Worm (Caenorhabditis elegans) whole organism, L4/young adult: Measurements from ENCODE around the gene ZC477.4.
A peak's percentile ranks its signal among the peaks of the same experiment; 100 is the strongest.

Experiments used
- W03F9.2 ChIP-seq: fragments of 150-350 bp; optimal IDR thresholded peaks from 2 replicates; lab custom pipeline; 2014; ENCODE audit warnings: missing biosample characterization, missing genetic modification characterization
- dao-5 ChIP-seq: sonication (generic microtip); optimal IDR thresholded peaks from 2 replicates; lab custom pipeline; 2016; ENCODE audit warnings: missing genotype, missing genetic modification characterization, moderate library complexity, missing compliant biosample characterization
- him-1 ChIP-seq: sonication (generic microtip); optimal IDR thresholded peaks from 2 replicates; lab custom pipeline; 2016; ENCODE audit warnings: missing genotype, missing genetic modification reagents, missing genetic modification characterization, missing compliant biosample characterization

The ZC477.4 gene

ce11 chrIV:7099377-7099776 lies 793 bp upstream of the ZC477.4 start:
- no peak for TF ChIP-seq W03F9.2 (tag; lab: Kevin White, UChicago)
- TF ChIP-seq him-1 (tag; lab: Kevin White, UChicago), result no peak

DNA sequence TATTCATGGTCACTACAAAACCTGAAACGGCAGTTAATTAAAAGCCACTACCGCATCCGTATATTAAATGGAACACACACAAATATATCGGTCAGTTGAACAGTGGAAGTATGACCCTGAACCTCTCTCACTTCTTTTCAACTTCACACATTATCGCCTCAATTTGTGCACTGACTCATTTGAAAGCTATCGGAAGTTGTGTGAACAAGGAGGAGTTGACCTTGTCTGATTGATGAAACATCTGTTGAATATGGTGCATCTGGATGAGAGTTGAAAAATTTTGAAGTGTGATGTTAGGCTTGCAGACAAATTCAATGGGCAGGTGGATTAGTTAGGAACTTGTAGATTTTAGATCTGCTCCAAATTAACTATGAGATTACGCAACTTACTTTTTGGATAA lies 1.1 kb downstream of the ZC477.4 start:
- TF ChIP-seq him-1 (tag; lab: Kevin White, UChicago), result no peak

DNA sequence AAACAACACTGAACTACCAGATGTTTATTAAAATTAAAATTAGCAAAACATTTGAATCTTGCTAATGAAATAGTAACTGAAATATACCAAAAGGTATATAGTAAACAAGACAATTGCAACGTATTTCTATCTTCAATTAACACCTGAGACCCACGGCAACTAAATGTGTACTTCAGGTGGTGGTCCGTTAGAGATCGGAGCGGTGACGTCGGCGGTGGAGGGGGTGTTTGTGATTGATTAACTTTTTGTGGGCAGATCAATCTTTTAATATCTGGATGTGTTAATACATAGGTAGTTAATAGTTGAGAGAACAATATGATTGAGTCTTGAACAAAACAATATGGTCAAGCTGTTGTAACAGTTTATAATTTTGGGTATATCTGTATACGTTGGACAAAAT lies 2.5 kb downstream of the ZC477.4 start:
- TF ChIP-seq W03F9.2 (tag; lab: Kevin White, UChicago), result no peak
- TF ChIP-seq dao-5 (tag; lab: Kevin White, UChicago), result no peak
- no peak for TF ChIP-seq him-1 (tag; lab: Kevin White, UChicago)

- TF ChIP-seq dao-5 (tag; lab: Kevin White, UChicago) (no peak), him-1 (tag; lab: Kevin White, UChicago) (no peak), W03F9.2 (tag; lab: Kevin White, UChicago) (no peak)
These were observed 3.1 kb downstream of the ZC477.4 start for ce11 chrIV:7095396-7095964.

- no peak for TF ChIP-seq dao-5 (tag; lab: Kevin White, UChicago)
- no peak for TF ChIP-seq W03F9.2 (tag; lab: Kevin White, UChicago)
- TF ChIP-seq him-1 (tag; lab: Kevin White, UChicago), result no peak
These were observed 4.3 kb downstream of the ZC477.4 start, which contains the start of gene deb-1 for ce11 chrIV:7094216-7094758. Gene deb-1, minus strand, starts transcription at chrIV:7094266.

DNA sequence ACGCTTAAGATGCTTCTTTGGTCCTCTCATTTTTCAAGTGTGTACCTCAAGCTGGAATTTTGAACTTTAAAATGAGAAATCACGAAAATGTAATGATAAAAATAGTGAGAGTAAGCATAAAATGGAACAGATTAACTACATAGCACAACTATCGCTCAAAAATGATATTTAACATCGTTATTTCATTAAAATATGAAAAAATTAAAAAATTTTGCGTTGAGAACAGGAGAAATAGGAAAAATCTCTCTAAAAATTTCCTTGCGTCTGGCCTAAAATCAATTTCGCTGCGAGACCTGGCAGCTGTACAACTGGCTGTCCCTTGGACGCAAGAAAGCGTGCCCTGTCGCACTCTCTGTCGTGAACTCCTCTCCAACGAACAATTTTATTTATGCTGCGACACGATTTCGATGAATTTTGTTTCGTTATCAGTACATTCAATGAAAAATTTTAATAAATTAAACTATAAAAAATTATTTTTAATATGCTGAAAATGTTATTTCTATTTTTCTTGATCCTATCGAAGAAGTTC lies 13.9 kb downstream of the ZC477.4 start, which contains the start of gene rps-4:
Gene rps-4, minus strand, starts transcription at position 51 of the 529 bp plus-strand sequence.
- TF ChIP-seq dao-5 (tag; lab: Kevin White, UChicago) (no peak), him-1 (tag; lab: Kevin White, UChicago) (peak; percentile 56), W03F9.2 (tag; lab: Kevin White, UChicago) (peak; percentile 97)

DNA sequence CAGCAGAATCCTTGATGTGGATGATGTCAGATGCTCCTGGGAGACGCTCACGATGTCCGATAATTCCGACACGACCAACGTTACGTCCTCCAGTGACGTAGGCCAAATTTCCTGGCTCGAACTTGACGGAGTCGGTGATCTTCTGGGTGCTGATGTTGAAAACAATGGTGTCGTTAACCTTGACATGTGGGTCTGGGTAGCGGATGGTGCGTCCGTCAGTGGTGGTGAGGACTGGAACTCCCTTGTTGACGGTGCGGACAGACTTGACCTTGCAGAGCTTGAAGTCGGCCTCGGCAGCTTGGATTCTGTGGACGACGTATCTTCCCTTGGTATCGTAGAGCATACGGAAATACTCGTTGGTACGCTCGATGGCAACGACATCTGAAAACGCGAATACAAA lies 14.6 kb downstream of the ZC477.4 start:
- TF ChIP-seq dao-5 (tag; lab: Kevin White, UChicago) (no peak), him-1 (tag; lab: Kevin White, UChicago) (no peak), W03F9.2 (tag; lab: Kevin White, UChicago) (no peak)

DNA sequence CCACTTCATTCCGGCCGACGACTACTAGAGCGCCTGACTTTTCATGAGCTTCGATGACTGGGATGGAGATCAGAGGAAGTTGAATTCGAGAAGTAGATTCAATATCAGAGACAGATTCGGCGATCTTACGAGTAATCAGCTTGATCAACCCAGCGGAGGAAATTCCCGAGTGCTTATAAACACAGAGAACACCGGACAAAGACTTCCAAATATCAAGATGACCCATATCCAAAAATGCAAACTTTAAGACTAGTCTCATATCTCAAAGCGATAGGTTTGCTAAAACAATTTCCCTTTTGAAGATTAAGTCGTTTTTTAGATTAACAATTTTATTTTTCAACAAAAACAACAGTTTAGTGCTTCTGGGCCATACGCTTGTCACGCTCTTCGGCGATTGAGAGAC lies 15.2 kb downstream of the ZC477.4 start, which contains the start of gene Y43B11AR.3:
Gene Y43B11AR.3, minus strand, starts transcription at position 335 of the 403 bp plus-strand sequence.
- TF ChIP-seq W03F9.2 (tag; lab: Kevin White, UChicago) (peak; percentile 3), dao-5 (tag; lab: Kevin White, UChicago) (peak; percentile 62), him-1 (tag; lab: Kevin White, UChicago) (no peak)

DNA sequence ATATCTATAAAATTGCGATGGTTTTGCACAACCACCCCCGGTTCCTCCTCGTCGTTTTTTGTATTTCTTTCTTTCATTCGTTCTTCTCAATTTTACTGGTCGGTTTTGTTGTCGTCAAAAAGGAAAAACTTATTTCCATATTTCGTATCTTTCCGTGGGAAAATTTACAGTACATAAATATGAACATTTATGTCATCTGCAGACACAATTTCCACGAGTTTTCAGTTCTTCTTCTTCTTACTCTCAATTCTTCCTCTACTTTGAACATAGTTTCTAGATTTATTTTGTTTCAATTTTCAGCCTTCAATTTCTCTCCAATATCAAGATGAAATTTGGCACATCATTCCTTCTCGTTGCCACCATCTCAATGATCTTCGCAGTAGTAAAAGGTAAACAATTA lies 17.4 kb downstream of the ZC477.4 start, which contains the start of gene Y43B11AR.1:
Gene Y43B11AR.1, plus strand, starts transcription at position 301 of the 400 bp plus-strand sequence.
- TF ChIP-seq dao-5 (tag; lab: Kevin White, UChicago) (no peak), W03F9.2 (tag; lab: Kevin White, UChicago) (no peak), him-1 (tag; lab: Kevin White, UChicago) (no peak)

DNA sequence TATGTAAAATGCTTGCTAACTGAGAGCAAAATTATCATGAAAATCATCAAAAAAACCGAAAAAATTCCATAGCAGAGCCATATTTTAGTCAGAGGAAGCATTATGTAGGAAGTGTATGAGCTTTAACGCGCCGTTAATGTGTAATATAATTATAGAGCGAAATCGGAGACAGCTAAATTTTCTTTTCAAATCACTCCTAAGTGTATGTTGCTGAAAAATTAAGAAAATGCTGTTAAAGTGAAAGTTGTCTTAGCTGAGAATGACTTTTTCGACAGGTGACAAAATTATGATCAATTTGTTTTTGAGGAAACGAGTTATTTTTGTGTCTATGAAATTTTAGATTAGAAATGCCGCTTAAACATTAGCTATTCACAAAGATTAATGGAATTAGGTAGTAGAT lies 23.5 kb downstream of the ZC477.4 start, which contains the start of gene srg-50:
Gene srg-50, minus strand, starts transcription at position 101 of the 400 bp plus-strand sequence.
- TF ChIP-seq W03F9.2 (tag; lab: Kevin White, UChicago) (no peak), him-1 (tag; lab: Kevin White, UChicago) (no peak), dao-5 (tag; lab: Kevin White, UChicago) (no peak)

DNA sequence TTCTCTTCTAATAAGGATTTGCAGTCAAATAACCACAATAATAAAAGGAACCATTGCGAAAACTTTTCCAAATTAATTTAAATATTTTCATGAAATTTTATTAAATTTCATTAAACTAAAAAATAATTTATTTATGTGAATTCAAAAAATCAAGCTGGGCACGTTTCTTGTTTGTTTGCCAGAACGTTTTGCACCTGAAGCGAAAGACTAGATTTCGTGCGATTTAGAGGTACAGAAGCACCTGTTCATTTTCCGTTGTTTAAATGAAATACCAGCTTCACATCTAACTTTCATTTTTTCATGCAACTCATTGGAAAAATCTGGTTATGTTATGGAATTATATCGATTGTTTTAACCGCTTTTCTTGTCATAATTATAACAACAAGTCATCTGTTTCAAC lies 26.5 kb downstream of the ZC477.4 start, which contains the start of gene srg-48:
Gene srg-48, plus strand, starts transcription at position 301 of the 400 bp plus-strand sequence.
- TF ChIP-seq W03F9.2 (tag; lab: Kevin White, UChicago), result no peak
- TF ChIP-seq dao-5 (tag; lab: Kevin White, UChicago), result no peak
- no peak for TF ChIP-seq him-1 (tag; lab: Kevin White, UChicago)

DNA sequence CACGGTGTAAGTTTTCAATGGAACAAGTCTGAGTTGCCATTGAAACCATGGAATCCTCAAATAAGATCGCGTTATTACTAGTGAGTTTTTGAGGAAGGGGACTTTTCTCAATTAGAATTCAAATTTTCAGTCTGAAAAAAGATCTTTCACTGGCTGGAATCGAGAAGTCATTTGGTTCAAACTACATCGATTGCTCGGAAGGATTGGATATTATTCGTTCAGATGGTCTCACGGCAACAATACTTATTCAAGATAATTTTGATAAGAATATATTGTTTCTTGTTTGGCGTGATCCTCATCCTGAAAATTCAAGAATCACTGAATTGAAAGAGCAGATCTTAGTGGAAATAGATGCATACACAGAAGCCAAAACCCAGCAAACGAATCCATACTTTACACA lies 31.1 kb downstream of the ZC477.4 start:
- TF ChIP-seq him-1 (tag; lab: Kevin White, UChicago), result no peak
- TF ChIP-seq dao-5 (tag; lab: Kevin White, UChicago), result no peak
- no peak for TF ChIP-seq W03F9.2 (tag; lab: Kevin White, UChicago)

DNA sequence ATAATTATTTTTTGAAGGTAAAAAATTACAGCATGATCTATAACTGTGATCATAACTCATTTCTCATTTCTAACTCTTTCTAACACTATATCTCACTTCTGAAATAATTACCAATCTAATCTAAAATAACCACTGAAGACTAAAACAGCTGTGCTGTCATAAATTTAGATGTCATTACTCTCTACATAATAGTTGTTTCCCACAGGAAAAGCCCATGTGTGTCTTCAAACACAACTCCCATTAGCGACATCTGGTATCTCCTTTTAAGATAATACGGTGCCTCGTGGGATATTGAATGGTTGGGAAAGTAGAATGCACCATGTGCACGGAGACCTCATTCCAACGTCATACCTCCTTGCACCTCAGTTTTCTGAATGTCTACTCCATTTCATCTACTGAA lies 33.6 kb downstream of the ZC477.4 start, which contains the start of gene Y43B11AL.1:
Gene Y43B11AL.1, plus strand, starts transcription at position 301 of the 400 bp plus-strand sequence.
- no peak for TF ChIP-seq him-1 (tag; lab: Kevin White, UChicago)
- no peak for TF ChIP-seq dao-5 (tag; lab: Kevin White, UChicago)
- no peak for TF ChIP-seq W03F9.2 (tag; lab: Kevin White, UChicago)
